Worm (Caenorhabditis elegans) whole organism, late embryonic: ENCODE results near the gene F56D6.22.

Experiments
- Y22D7AL.16 ChIP-seq: sonication (generic microtip); optimal IDR thresholded peaks from 2 replicates; lab custom pipeline; 2016; ENCODE audit warnings: missing genetic modification characterization, missing compliant biosample characterization
- ceh-14 ChIP-seq: sonication (generic microtip); optimal IDR thresholded peaks from 2 replicates; lab custom pipeline; 2016; ENCODE audit warnings: missing genotype, missing genetic modification characterization, missing compliant biosample characterization
- ceh-19 ChIP-seq: fragments of 200-800 bp; sonication (Bioruptor generic); optimal IDR thresholded peaks from 2 replicates; lab custom pipeline; 2018; ENCODE audit warnings: mild to moderate bottlenecking, missing genetic modification characterization, missing compliant biosample characterization
- ceh-30 ChIP-seq: fragments of 150-350 bp; optimal IDR thresholded peaks from 2 replicates; lab custom pipeline; 2014; ENCODE audit warnings: missing biosample characterization, missing genetic modification characterization
- dmd-4 ChIP-seq: sonication (generic microtip); optimal IDR thresholded peaks from 2 replicates; lab custom pipeline; 2016; ENCODE audit warnings: borderline replicate concordance, missing genetic modification characterization, missing compliant biosample characterization
- dve-1 ChIP-seq: sonication (generic microtip); optimal IDR thresholded peaks from 2 replicates; lab custom pipeline; 2017; ENCODE audit warnings: antibody characterized with exemption, mild to moderate bottlenecking, missing genetic modification characterization, missing compliant biosample characterization
- eyg-1 ChIP-seq: sonication (generic microtip); optimal IDR thresholded peaks from 2 replicates; lab custom pipeline; 2016; ENCODE audit warnings: missing genotype, missing genetic modification characterization, missing compliant biosample characterization
- hlh-30 ChIP-seq: sonication (generic microtip); optimal IDR thresholded peaks from 2 replicates; lab custom pipeline; 2017; ENCODE audit warnings: antibody characterized with exemption, missing genetic modification characterization, missing compliant biosample characterization; ENCODE audit not compliant: insufficient read depth
- nfya-1 ChIP-seq: sonication (generic microtip); optimal IDR thresholded peaks from 2 replicates; lab custom pipeline; 2017; ENCODE audit warnings: missing genetic modification characterization, mild to moderate bottlenecking, missing compliant biosample characterization, antibody characterized with exemption, moderate library complexity
- nhr-232 ChIP-seq: sonication (generic microtip); optimal IDR thresholded peaks from 2 replicates; lab custom pipeline; 2016; ENCODE audit warnings: missing genetic modification characterization, missing compliant biosample characterization
- pax-1 ChIP-seq: fragments of 150-350 bp; optimal IDR thresholded peaks from 2 replicates; lab custom pipeline; 2014; ENCODE audit warnings: missing biosample characterization, missing genetic modification characterization
- ref-2 ChIP-seq: sonication (generic microtip); optimal IDR thresholded peaks from 2 replicates; lab custom pipeline; 2016; ENCODE audit warnings: missing genetic modification characterization, missing compliant biosample characterization
- rnt-1 ChIP-seq: sonication (generic microtip); optimal IDR thresholded peaks from 2 replicates; lab custom pipeline; 2016; ENCODE audit warnings: missing genetic modification characterization, missing compliant biosample characterization

DNA sequence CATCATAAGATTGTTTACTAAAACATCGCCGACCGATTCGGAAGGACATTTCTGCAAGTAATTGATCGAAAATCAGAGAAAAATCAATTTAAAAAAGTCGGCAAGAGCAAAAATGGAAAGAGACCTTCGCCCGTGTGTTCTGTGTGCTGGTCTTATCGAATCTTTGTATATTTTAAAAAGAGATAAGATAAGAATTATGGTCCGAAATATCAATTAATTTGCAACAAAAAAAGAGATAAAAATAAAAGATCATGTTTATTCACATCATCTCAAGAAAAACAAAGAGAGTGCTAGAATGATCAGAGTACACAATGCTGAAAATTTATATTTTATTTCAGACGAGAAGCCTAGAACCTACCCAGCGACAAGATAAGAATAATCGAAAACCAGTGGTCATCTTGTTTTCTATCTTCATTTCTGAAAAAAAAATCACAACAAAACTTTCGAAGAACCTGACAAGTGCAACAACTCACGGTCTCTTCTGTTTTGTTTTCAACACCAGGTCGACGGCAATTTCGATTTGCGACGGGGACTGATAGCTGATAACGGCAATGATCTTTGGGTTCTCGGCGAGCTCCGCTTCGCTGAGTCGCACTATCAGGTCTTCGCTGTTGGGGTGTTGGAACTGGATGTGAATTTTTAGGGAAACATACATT is 29.0 kb downstream of the F56D6.22 start, which contains the start of gene F37C4.6:
- TF ChIP-seq pax-1 (tag; lab: Kevin White, UChicago) (no peak), dmd-4 (tag; lab: Kevin White, UChicago) (no peak), Y22D7AL.16 (no peak), nfya-1 (tag; lab: Kevin White, UChicago) (no peak), ceh-19 (GFP tag; lab: Kevin White, UChicago) (no peak), ceh-14 (no peak), ref-2 (tag; lab: Kevin White, UChicago) (no peak), ceh-30 (tag; lab: Kevin White, UChicago) (no peak), eyg-1 (tag; lab: Kevin White, UChicago) (no peak), nhr-232 (no peak), dve-1 (tag; lab: Kevin White, UChicago) (no peak), hlh-30 (tag; lab: Kevin White, UChicago) (no peak), rnt-1 (tag; lab: Kevin White, UChicago) (no peak)
